Worm (Caenorhabditis elegans) whole organism, L1 larva: ENCODE data around the gene AH9.6.

Experiments
- C34B4.2 ChIP-seq: sonication (generic microtip); optimal IDR thresholded peaks from 2 replicates; lab custom pipeline; 2017; ENCODE audit warnings: mild to moderate bottlenecking, missing genetic modification characterization, missing compliant biosample characterization
- Y116A8C.19 ChIP-seq: sonication (generic microtip); optimal IDR thresholded peaks from 2 replicates; lab custom pipeline; 2016; ENCODE audit warnings: missing compliant biosample characterization, missing genetic modification characterization, borderline replicate concordance
- blmp-1 ChIP-seq: fragments of 150-350 bp; optimal IDR thresholded peaks from 2 replicates; lab custom pipeline; 2014; ENCODE audit warnings: missing biosample characterization, missing genetic modification characterization
- ceh-82 ChIP-seq, 3 experiments: fragments of 150-350 bp in 1 of 3; sonication (generic microtip) in 2 of 3; optimal IDR thresholded peaks; 2 replicates each; lab custom pipeline; 2014 to 2017; ENCODE audit warnings: missing biosample characterization in 3 of 3, missing genetic modification characterization in 3 of 3
- ceh-88 ChIP-seq: fragments of 200-800 bp; sonication (Bioruptor generic); IDR thresholded peaks from 2 replicates; pipeline ENCODE4 v1.3.6; 2022; ENCODE audit warnings: missing genetic modification characterization, missing compliant biosample characterization
- ces-1 ChIP-seq: fragments of 150-350 bp; optimal IDR thresholded peaks from 2 replicates; lab custom pipeline; 2014; ENCODE audit warnings: missing biosample characterization, missing genetic modification reagents, missing genetic modification characterization
- dpl-1 ChIP-seq, 3 experiments: fragments of 150-350 bp in 2 of 3; sonication (generic microtip) in 1 of 3; optimal IDR thresholded peaks; 2 replicates each; lab custom pipeline; 2014 to 2017; ENCODE audit warnings: missing biosample characterization in 3 of 3, missing genetic modification characterization in 3 of 3, missing genetic modification reagents in 3 of 3
- efl-1 ChIP-seq, 4 experiments: fragments of 150-350 bp; optimal IDR thresholded peaks in 3 of 4; peaks in 1 of 4; 1 replicate in 1 of 4; 2 replicates in 3 of 4; lab custom pipeline; 2014; ENCODE audit warnings: missing biosample characterization in 2 of 4, missing genetic modification characterization in 2 of 4, missing genetic modification reagents in 2 of 4
- efl-3 ChIP-seq: fragments of 200-800 bp; sonication (Bioruptor generic); optimal IDR thresholded peaks from 2 replicates; lab custom pipeline; 2018; ENCODE audit warnings: mild to moderate bottlenecking, missing genetic modification characterization, missing compliant biosample characterization
- egl-27 ChIP-seq, 2 experiments: fragments of 150-350 bp in 1 of 2; sonication (generic microtip); optimal IDR thresholded peaks; 3 replicates each; lab custom pipeline; 2017 to 2018; ENCODE audit warnings: missing biosample characterization in 2 of 2, missing genetic modification characterization in 2 of 2, missing genetic modification reagents in 2 of 2
- elt-2 ChIP-seq: sonication (generic microtip); optimal IDR thresholded peaks from 2 replicates; lab custom pipeline; 2016; ENCODE audit warnings: missing genetic modification characterization, mild to moderate bottlenecking, inconsistent platforms, missing compliant biosample characterization, missing genetic modification reagents
- elt-3 ChIP-seq, 6 experiments: fragments of 150-350 bp in 1 of 6; sonication (generic microtip); optimal IDR thresholded peaks; 2 replicates each; lab custom pipeline; 2017 to 2018; ENCODE audit warnings: missing biosample characterization in 6 of 6, missing genetic modification characterization in 6 of 6, inconsistent platforms in 1 of 6
- ets-5 ChIP-seq: fragments of 200-800 bp; sonication (Bioruptor generic); IDR thresholded peaks from 2 replicates; pipeline ENCODE4 v1.3.6; 2022; ENCODE audit warnings: missing genetic modification characterization, missing compliant biosample characterization
- fkh-10 ChIP-seq: sonication (generic microtip); optimal IDR thresholded peaks from 2 replicates; lab custom pipeline; 2017; ENCODE audit warnings: missing biosample characterization, missing genetic modification reagents, missing genetic modification characterization
- fkh-8 ChIP-seq: sonication (generic microtip); optimal IDR thresholded peaks from 2 replicates; lab custom pipeline; 2016; ENCODE audit warnings: mild to moderate bottlenecking, missing genetic modification characterization, missing compliant biosample characterization
- hlh-17 ChIP-seq: fragments of 200-800 bp; sonication (Bioruptor generic); optimal IDR thresholded peaks from 2 replicates; lab custom pipeline; 2018; ENCODE audit warnings: missing genetic modification characterization, mild to moderate bottlenecking, missing compliant biosample characterization, moderate library complexity, borderline replicate concordance
- irx-1 ChIP-seq: sonication (generic microtip); optimal IDR thresholded peaks from 2 replicates; lab custom pipeline; 2016; ENCODE audit warnings: missing genetic modification characterization, missing compliant biosample characterization
- lin-13 ChIP-seq: fragments of 150-350 bp; optimal IDR thresholded peaks from 2 replicates; lab custom pipeline; 2014; ENCODE audit warnings: missing biosample characterization, missing genetic modification reagents, missing genetic modification characterization
- lin-14 ChIP-seq: fragments of 200-800 bp; sonication (Bioruptor generic); optimal IDR thresholded peaks from 2 replicates; lab custom pipeline; 2018; ENCODE audit warnings: mild to moderate bottlenecking, missing genetic modification characterization, moderate library complexity, missing compliant biosample characterization
- mab-9 ChIP-seq: fragments of 200-800 bp; sonication (Bioruptor generic); IDR thresholded peaks from 2 replicates; pipeline ENCODE4 v1.3.6; 2022; ENCODE audit warnings: missing genetic modification reagents, missing genetic modification characterization, missing compliant biosample characterization
- nhr-237 ChIP-seq: fragments of 150-350 bp; optimal IDR thresholded peaks from 2 replicates; lab custom pipeline; 2014; ENCODE audit warnings: missing biosample characterization, missing genetic modification characterization
- nhr-47 ChIP-seq: sonication (generic microtip); optimal IDR thresholded peaks from 2 replicates; lab custom pipeline; 2016; ENCODE audit warnings: mild to moderate bottlenecking, missing genetic modification characterization, moderate library complexity, missing compliant biosample characterization
- nhr-76 ChIP-seq: sonication (generic microtip); optimal IDR thresholded peaks from 2 replicates; lab custom pipeline; 2017; ENCODE audit warnings: missing biosample characterization, missing genetic modification characterization
- nhr-85 ChIP-seq: sonication (generic microtip); peaks from one replicate; lab custom pipeline; 2016; ENCODE audit warnings: missing genetic modification characterization, inconsistent platforms, missing compliant biosample characterization
- nhr-90 ChIP-seq: sonication (generic microtip); optimal IDR thresholded peaks from 2 replicates; lab custom pipeline; 2016; ENCODE audit warnings: mild to moderate bottlenecking, missing genetic modification characterization, missing compliant biosample characterization; ENCODE audit not compliant: poor library complexity
- pag-3 ChIP-seq: sonication (generic microtip); optimal IDR thresholded peaks from 2 replicates; lab custom pipeline; 2017; ENCODE audit warnings: missing genetic modification characterization, mild to moderate bottlenecking, missing compliant biosample characterization, antibody characterized with exemption, borderline replicate concordance; ENCODE audit not compliant: insufficient read depth
- rnt-1 ChIP-seq: sonication (generic microtip); optimal IDR thresholded peaks from 2 replicates; lab custom pipeline; 2016; ENCODE audit warnings: mild to moderate bottlenecking, missing genetic modification characterization, moderate library complexity, missing compliant biosample characterization
- skn-1 ChIP-seq: fragments of 150-350 bp; optimal IDR thresholded peaks from 2 replicates; lab custom pipeline; 2014; ENCODE audit warnings: missing biosample characterization, missing genetic modification characterization
- snpc-4 ChIP-seq: fragments of 150-350 bp; optimal IDR thresholded peaks from 2 replicates; lab custom pipeline; 2014; ENCODE audit warnings: missing biosample characterization, missing genetic modification characterization
- snu-23 ChIP-seq: sonication (generic microtip); optimal IDR thresholded peaks from 2 replicates; lab custom pipeline; 2016; ENCODE audit warnings: missing genetic modification characterization, missing compliant biosample characterization
- sptf-1 ChIP-seq: fragments of 150-350 bp; optimal IDR thresholded peaks from 2 replicates; lab custom pipeline; 2014; ENCODE audit warnings: missing biosample characterization, missing genetic modification characterization
- tbx-2 ChIP-seq: sonication (generic microtip); optimal IDR thresholded peaks from 2 replicates; lab custom pipeline; 2016; ENCODE audit warnings: missing genetic modification characterization, missing compliant biosample characterization
- tlp-1 ChIP-seq: fragments of 150-350 bp; optimal IDR thresholded peaks from 2 replicates; lab custom pipeline; 2014; ENCODE audit warnings: missing biosample characterization, missing genetic modification characterization
- unc-86 ChIP-seq: sonication (generic microtip); optimal IDR thresholded peaks from 2 replicates; lab custom pipeline; 2016; ENCODE audit warnings: missing genetic modification characterization, missing compliant biosample characterization
- unc-98 ChIP-seq: fragments of 200-800 bp; sonication (Bioruptor generic); IDR thresholded peaks from 2 replicates; pipeline ENCODE4 v1.3.6; 2022; ENCODE audit warnings: missing genetic modification characterization, missing compliant biosample characterization
- vab-15 ChIP-seq: sonication (generic microtip); optimal IDR thresholded peaks from 2 replicates; lab custom pipeline; 2017; ENCODE audit warnings: missing genotype, mild to moderate bottlenecking, missing genetic modification characterization, missing compliant biosample characterization
- zag-1 ChIP-seq: fragments of 150-350 bp; optimal IDR thresholded peaks from 2 replicates; lab custom pipeline; 2014; ENCODE audit warnings: missing biosample characterization, missing genetic modification characterization
- zip-4 ChIP-seq: fragments of 200-800 bp; sonication (Bioruptor generic); optimal IDR thresholded peaks from 2 replicates; lab custom pipeline; 2018; ENCODE audit warnings: mild to moderate bottlenecking, missing genetic modification characterization, moderate library complexity, missing compliant biosample characterization
- ztf-11 ChIP-seq, 2 experiments: sonication (generic microtip); optimal IDR thresholded peaks; 2 replicates each; lab custom pipeline; 2016 to 2017; ENCODE audit warnings: missing genetic modification characterization in 2 of 2, missing biosample characterization in 1 of 2, missing compliant biosample characterization in 1 of 2

Gene AH9.6

ce11 chrX:2276000-2276399 is 8.1 kb upstream of the AH9.6 start:
- no peak for TF ChIP-seq efl-1 (optimal IDR thresholded peaks at IDR 0.05; lab: Kevin White, UChicago)
- peak in 1 of 2 experiments; percentile 67 for TF ChIP-seq efl-1 (GFP tag; optimal IDR thresholded peaks at IDR 0.05 in 1 of 2; lab: Kevin White, UChicago)
- TF ChIP-seq nhr-85 (tag; lab: Kevin White, UChicago) = peak; percentile 44
- no peak for TF ChIP-seq vab-15 (tag; lab: Kevin White, UChicago)
- TF ChIP-seq unc-86 (tag; lab: Kevin White, UChicago) = no peak

ce11 chrX:2274237-2274636 is 6.3 kb upstream of the AH9.6 start, which contains the start of gene AH9.4:
Gene AH9.4, minus strand, starts transcription at chrX:2274337.
- no peak for TF ChIP-seq egl-27 (tag; optimal IDR thresholded peaks at IDR 0.05; lab: Kevin White, UChicago)
- TF ChIP-seq ces-1 = no peak
- no peak for TF ChIP-seq snpc-4 (tag; lab: Kevin White, UChicago)
- no peak for TF ChIP-seq ceh-82 (tag; optimal IDR thresholded peaks at IDR 0.05; lab: Kevin White, UChicago)
- TF ChIP-seq blmp-1 (tag; lab: Kevin White, UChicago) = no peak

ce11 chrX:2271429-2271828 is 3.5 kb upstream of the AH9.6 start:
- TF ChIP-seq nhr-237 (tag; lab: Kevin White, UChicago) = no peak
- peak; percentile 26 for TF ChIP-seq fkh-10
- TF ChIP-seq efl-3 (GFP tag; lab: Kevin White, UChicago) = no peak
- TF ChIP-seq nhr-90 = no peak
- TF ChIP-seq vab-15 (tag; lab: Kevin White, UChicago) = no peak
- TF ChIP-seq tbx-2 (tag; lab: Kevin White, UChicago) = no peak
- TF ChIP-seq blmp-1 (tag; lab: Kevin White, UChicago) = no peak
- TF ChIP-seq lin-14 = peak; percentile 37
- TF ChIP-seq lin-13 (GFP tag; lab: Kevin White, UChicago) = no peak
- TF ChIP-seq snu-23 (GFP tag; lab: Kevin White, UChicago) = no peak

ce11 chrX:2266777-2267176 is 1.2 kb downstream of the AH9.6 start:
- TF ChIP-seq sptf-1 = no peak
- TF ChIP-seq C34B4.2 (tag; lab: Kevin White, UChicago) = no peak
- TF ChIP-seq mab-9 (GFP tag; lab: Robert Waterston, UW) = no peak
- TF ChIP-seq skn-1 = no peak
- TF ChIP-seq ets-5 (GFP tag; lab: Robert Waterston, UW) = no peak
- no peak for TF ChIP-seq unc-98 (GFP tag; lab: Robert Waterston, UW)
- no peak for TF ChIP-seq nhr-47 (tag; lab: Kevin White, UChicago)
- TF ChIP-seq snpc-4 (tag; lab: Kevin White, UChicago) = no peak
- no peak for TF ChIP-seq fkh-8 (tag; lab: Kevin White, UChicago)
- peak; percentile 18 for TF ChIP-seq lin-14
- peak; percentile 63 for TF ChIP-seq fkh-10
- no peak for TF ChIP-seq ceh-88
- TF ChIP-seq zip-4 (GFP tag; lab: Kevin White, UChicago) = no peak

- TF ChIP-seq hlh-17 (no peak), lin-14 (peak; percentile 35), zag-1 (tag; lab: Kevin White, UChicago) (no peak), rnt-1 (tag; lab: Kevin White, UChicago) (no peak), Y116A8C.19 (tag; lab: Kevin White, UChicago) (no peak), elt-3 (tag; optimal IDR thresholded peaks at IDR 0.05; lab: Kevin White, UChicago) (no peak), lin-13 (GFP tag; lab: Kevin White, UChicago) (no peak), fkh-8 (tag; lab: Kevin White, UChicago) (no peak), efl-1 (optimal IDR thresholded peaks at IDR 0.05; lab: Kevin White, UChicago) (no peak), efl-1 (GFP tag; optimal IDR thresholded peaks at IDR 0.05 in 1 of 2; lab: Kevin White, UChicago) (peak in 1 of 2 experiments; percentile 82), dpl-1 (GFP tag; optimal IDR thresholded peaks at IDR 0.05; lab: Kevin White, UChicago) (no peak), ztf-11 (tag; optimal IDR thresholded peaks at IDR 0.05; lab: Kevin White, UChicago) (no peak), tlp-1 (tag; lab: Kevin White, UChicago) (no peak), unc-86 (tag; lab: Kevin White, UChicago) (peak; percentile 64), elt-2 (tag; lab: Kevin White, UChicago) (no peak), pag-3 (tag; lab: Kevin White, UChicago) (no peak), egl-27 (tag; optimal IDR thresholded peaks at IDR 0.05; lab: Kevin White, UChicago) (no peak), nhr-76 (tag; lab: Kevin White, UChicago) (no peak), irx-1 (tag; lab: Kevin White, UChicago) (no peak)
- TF ChIP-seq, all 84 proteins: peak for 3
Observed at ce11 chrX:2266366-2266765, 1.6 kb downstream of the AH9.6 start.
